Fruit fly (Drosophila melanogaster): ENCODE data around the gene CG15387.

The CG15387 gene

DNA sequence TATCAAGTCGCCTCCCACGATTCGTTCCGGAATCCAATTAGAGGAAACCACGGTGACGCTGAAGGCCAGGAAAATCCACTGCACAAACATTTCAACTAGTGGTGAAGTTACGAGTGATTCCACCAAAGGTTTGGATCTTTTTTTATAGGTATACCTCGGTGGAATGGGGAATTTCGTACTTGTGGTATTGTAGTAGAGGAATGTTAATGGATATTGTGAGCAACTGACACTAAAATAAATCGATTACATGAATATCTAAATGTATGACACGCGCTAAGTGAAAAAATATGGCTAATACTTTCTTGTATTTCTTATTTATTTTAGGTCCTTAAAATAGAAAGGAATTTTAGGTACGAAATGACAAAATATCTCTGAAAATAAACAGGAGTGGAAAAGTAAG is 26.1 kb upstream of the CG15387 start, which contains the start of gene CG17239:
CG17239 (minus strand) TSS at position 101 of the 400 bp plus-strand sequence.
- TF ChIP-seq tj (GFP tag; optimal IDR thresholded peaks at IDR 0.05), result no peak
- no peak for TF ChIP-seq cnc (optimal IDR thresholded peaks at IDR 0.05)
- TF ChIP-seq Crg-1 (GFP tag; optimal IDR thresholded peaks at IDR 0.05), result no peak
- TF ChIP-seq kay (GFP tag; ENCODE audit: borderline replicate concordance), result no peak
- no peak for TF ChIP-seq CG5204 (GFP tag; optimal IDR thresholded peaks at IDR 0.05)
- TF ChIP-seq pad (GFP tag; optimal IDR thresholded peaks at IDR 0.05), result no peak
- no peak for TF ChIP-seq ovo (GFP tag; optimal IDR thresholded peaks at IDR 0.05)
- no peak for TF ChIP-seq CG7101 (tag; optimal IDR thresholded peaks at IDR 0.05)
- TF ChIP-seq toe (GFP tag; optimal IDR thresholded peaks at IDR 0.05), result no peak
- no peak for TF ChIP-seq CG7045 (GFP tag; optimal IDR thresholded peaks at IDR 0.05)
- TF ChIP-seq CG1620 (GFP tag; optimal IDR thresholded peaks at IDR 0.05), result no peak
- TF ChIP-seq bab1 (GFP tag; optimal IDR thresholded peaks at IDR 0.05), result no peak
- TF ChIP-seq cic (GFP tag; optimal IDR thresholded peaks at IDR 0.05), result no peak
- no peak for TF ChIP-seq CG12768 (GFP tag; optimal IDR thresholded peaks at IDR 0.05)
- TF ChIP-seq CG11617 (GFP tag; optimal IDR thresholded peaks at IDR 0.05), result no peak

DNA sequence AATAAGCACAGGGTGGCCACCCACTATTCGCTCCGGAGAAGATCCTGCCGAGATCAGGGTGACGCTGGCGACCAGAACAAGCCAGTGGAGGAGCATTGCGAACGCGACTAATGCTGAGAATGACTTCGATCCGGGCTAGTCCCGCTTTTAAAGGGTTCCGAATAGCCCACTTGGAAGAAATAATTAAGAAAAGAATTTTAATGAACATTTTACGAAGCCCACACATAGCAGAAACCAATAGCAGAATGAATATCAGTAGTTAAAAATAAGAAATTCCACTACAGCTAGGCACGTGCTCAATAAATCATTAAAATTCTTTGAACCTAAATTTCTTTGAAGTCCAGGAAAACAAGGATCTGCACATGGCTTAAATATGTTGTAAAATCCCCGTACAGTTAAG is 25.1 kb upstream of the CG15387 start, which contains the start of gene Ser12:
Ser12 (minus strand) TSS at position 101 of the 400 bp plus-strand sequence.
- TF ChIP-seq Mnt (GFP tag; optimal IDR thresholded peaks at IDR 0.05) (no peak), CG7101 (tag; optimal IDR thresholded peaks at IDR 0.05) (no peak), CG33017 (tag; optimal IDR thresholded peaks at IDR 0.05) (no peak), CG1620 (GFP tag; optimal IDR thresholded peaks at IDR 0.05) (no peak), tj (GFP tag; optimal IDR thresholded peaks at IDR 0.05) (no peak), toe (GFP tag; optimal IDR thresholded peaks at IDR 0.05) (no peak), bab1 (GFP tag; optimal IDR thresholded peaks at IDR 0.05) (no peak)

DNA sequence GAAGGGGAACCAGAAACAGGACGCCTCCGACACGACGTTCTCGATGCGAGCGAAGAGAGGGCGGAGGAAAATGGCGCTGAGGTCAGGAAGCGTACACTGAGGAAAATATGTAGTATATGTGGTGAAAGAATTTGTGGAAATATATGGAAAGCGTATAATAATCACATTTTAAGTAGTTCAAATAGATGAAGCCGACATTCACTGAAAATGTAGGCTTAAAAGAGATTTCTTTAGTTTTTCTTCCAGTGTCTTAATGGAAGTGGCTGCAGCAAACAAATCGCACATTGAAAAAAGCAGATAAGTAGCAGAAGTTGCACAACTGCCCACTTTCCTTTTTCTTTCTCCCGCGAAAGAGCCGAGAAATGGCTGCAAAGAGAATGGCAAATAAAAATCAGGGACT is 23.5 kb upstream of the CG15387 start:
- TF ChIP-seq CG11617 (GFP tag; optimal IDR thresholded peaks at IDR 0.05), result no peak
- no peak for TF ChIP-seq tj (GFP tag; optimal IDR thresholded peaks at IDR 0.05)
- no peak for TF ChIP-seq CG12768 (GFP tag; optimal IDR thresholded peaks at IDR 0.05)
- TF ChIP-seq CG7045 (GFP tag; optimal IDR thresholded peaks at IDR 0.05), result no peak
- no peak for TF ChIP-seq CG5204 (GFP tag; optimal IDR thresholded peaks at IDR 0.05)
- TF ChIP-seq pad (GFP tag; optimal IDR thresholded peaks at IDR 0.05), result no peak
- TF ChIP-seq CG14711 (tag; optimal IDR thresholded peaks at IDR 0.05), result no peak
- TF ChIP-seq bab1 (GFP tag; optimal IDR thresholded peaks at IDR 0.05), result no peak
- TF ChIP-seq Mnt (GFP tag; optimal IDR thresholded peaks at IDR 0.05), result no peak
- TF ChIP-seq CG33017 (tag; optimal IDR thresholded peaks at IDR 0.05), result no peak
- TF ChIP-seq Clk (GFP tag; optimal IDR thresholded peaks at IDR 0.05), result no peak
- TF ChIP-seq kay (GFP tag; ENCODE audit: borderline replicate concordance), result no peak
- no peak for TF ChIP-seq cic (GFP tag; optimal IDR thresholded peaks at IDR 0.05)
- TF ChIP-seq Hr96 (GFP tag; optimal IDR thresholded peaks at IDR 0.05), result no peak
- TF ChIP-seq CG1620 (GFP tag; optimal IDR thresholded peaks at IDR 0.05), result no peak
- no peak for TF ChIP-seq toe (GFP tag; optimal IDR thresholded peaks at IDR 0.05)

DNA sequence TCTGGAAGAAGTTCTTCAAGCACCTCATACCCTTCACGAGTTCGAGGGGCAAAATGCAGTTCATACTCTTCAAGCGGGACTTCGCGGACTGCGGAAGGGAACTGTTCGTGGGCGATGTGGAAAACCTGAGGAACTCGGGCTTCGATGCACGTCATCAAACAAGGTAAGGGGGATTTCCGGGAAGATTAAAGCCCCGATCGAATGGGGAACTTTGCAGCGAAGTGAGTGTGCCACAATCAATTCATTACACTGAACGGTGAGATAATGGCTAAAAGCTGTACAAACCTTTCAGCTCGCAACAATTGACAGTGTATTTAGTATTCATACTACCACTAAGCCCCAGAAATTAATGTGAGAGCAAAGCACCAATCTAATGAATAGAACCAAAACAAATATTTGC is 16.7 kb upstream of the CG15387 start:
- TF ChIP-seq ovo (GFP tag; optimal IDR thresholded peaks at IDR 0.05), result no peak
- no peak for TF ChIP-seq bab1 (GFP tag; optimal IDR thresholded peaks at IDR 0.05)
- TF ChIP-seq tj (GFP tag; optimal IDR thresholded peaks at IDR 0.05), result no peak
- no peak for TF ChIP-seq CG7045 (GFP tag; optimal IDR thresholded peaks at IDR 0.05)
- TF ChIP-seq Crg-1 (GFP tag; optimal IDR thresholded peaks at IDR 0.05), result no peak
- no peak for TF ChIP-seq CG12768 (GFP tag; optimal IDR thresholded peaks at IDR 0.05)
- TF ChIP-seq CG7101 (tag; optimal IDR thresholded peaks at IDR 0.05), result no peak
- no peak for TF ChIP-seq Mnt (GFP tag; optimal IDR thresholded peaks at IDR 0.05)
- no peak for TF ChIP-seq CG11617 (GFP tag; optimal IDR thresholded peaks at IDR 0.05)
- TF ChIP-seq cnc (optimal IDR thresholded peaks at IDR 0.05), result no peak
- no peak for TF ChIP-seq Hr96 (GFP tag; optimal IDR thresholded peaks at IDR 0.05)
- TF ChIP-seq kay (GFP tag; ENCODE audit: borderline replicate concordance), result no peak
- TF ChIP-seq CG33017 (tag; optimal IDR thresholded peaks at IDR 0.05), result no peak

DNA sequence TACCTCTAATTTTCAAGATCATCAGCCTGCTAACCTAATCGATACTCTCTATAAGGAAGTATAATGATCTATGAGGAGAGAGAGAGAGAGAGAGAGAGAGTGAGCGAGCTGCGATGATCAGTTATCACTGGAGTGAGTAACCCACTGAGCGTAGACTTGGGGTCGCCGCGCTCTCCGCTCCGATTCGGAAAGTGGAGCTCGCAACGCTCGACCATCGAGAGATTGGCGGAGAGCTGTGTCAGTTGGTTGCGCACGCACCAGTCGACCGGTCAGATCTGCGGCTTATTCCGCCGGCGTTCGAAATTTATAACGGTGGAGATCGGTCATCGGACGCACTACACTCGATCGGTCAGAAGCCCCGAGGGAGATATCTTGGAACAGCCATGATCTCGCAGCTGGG is 16.0 kb upstream of the CG15387 start, which contains the start of gene CG4267:
CG4267 (plus strand) TSS at position 240 of the 400 bp plus-strand sequence.
- TF ChIP-seq ovo (GFP tag; optimal IDR thresholded peaks at IDR 0.05) (peak; percentile 27), CG7045 (GFP tag; optimal IDR thresholded peaks at IDR 0.05) (no peak)

DNA sequence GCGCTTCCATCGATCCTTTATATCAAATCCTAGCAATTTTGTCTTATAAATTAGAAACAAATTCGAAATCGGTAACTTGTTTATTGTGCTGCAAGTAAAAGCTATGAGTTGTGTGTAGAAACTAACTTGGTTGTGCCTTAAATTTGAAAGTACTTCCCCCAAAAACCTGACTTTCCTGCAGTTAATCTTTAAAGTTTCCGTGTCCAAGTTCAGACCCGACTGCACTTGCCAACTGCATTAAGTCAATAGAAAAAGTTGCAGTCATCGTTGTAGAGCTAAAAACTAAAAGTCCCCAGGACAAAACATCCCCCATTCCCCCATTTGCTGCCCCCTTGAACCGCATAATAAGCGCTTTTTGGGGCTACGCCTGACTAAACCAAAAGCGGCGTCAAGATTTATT is 14.4 kb upstream of the CG15387 start, which contains the start of gene Tengl1:
Tengl1 (minus strand) TSS at position 101 of the 400 bp plus-strand sequence.
- no peak for TF ChIP-seq toe (GFP tag; optimal IDR thresholded peaks at IDR 0.05)
- TF ChIP-seq Crg-1 (GFP tag; optimal IDR thresholded peaks at IDR 0.05), result no peak
- no peak for TF ChIP-seq Mnt (GFP tag; optimal IDR thresholded peaks at IDR 0.05)
- no peak for TF ChIP-seq CG7045 (GFP tag; optimal IDR thresholded peaks at IDR 0.05)
- TF ChIP-seq CG14711 (tag; optimal IDR thresholded peaks at IDR 0.05), result no peak
- TF ChIP-seq cic (GFP tag; optimal IDR thresholded peaks at IDR 0.05), result no peak
- TF ChIP-seq CG5204 (GFP tag; optimal IDR thresholded peaks at IDR 0.05), result no peak

DNA sequence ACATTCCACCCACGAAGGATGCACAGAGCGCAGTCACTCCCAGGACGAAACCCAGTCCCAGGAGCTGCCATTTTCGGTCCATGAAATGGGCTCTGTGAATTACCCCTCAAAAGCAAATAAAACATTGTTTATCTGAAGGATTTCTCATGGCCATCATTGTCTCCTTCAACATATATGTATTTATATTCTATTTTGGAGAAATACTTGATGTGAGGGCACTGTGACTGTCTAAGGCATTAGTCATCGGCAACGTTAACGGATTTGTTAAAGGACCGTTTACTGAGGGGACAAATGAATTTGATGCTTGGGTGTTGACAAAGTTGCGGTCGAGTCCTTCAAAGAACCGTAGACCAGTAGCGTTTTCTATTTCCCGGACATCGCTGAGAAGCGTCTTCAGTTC is 13.2 kb upstream of the CG15387 start, which contains the start of gene Tengl2:
Tengl2 (minus strand) TSS at position 101 of the 400 bp plus-strand sequence.
- TF ChIP-seq CG7101 (tag; optimal IDR thresholded peaks at IDR 0.05) (no peak), bab1 (GFP tag; optimal IDR thresholded peaks at IDR 0.05) (no peak), CG12768 (GFP tag; optimal IDR thresholded peaks at IDR 0.05) (no peak), ovo (GFP tag; optimal IDR thresholded peaks at IDR 0.05) (no peak), CG14711 (tag; optimal IDR thresholded peaks at IDR 0.05) (no peak), Crg-1 (GFP tag; optimal IDR thresholded peaks at IDR 0.05) (no peak), tj (GFP tag; optimal IDR thresholded peaks at IDR 0.05) (no peak), pad (GFP tag; optimal IDR thresholded peaks at IDR 0.05) (no peak), CG1620 (GFP tag; optimal IDR thresholded peaks at IDR 0.05) (no peak), CG7045 (GFP tag; optimal IDR thresholded peaks at IDR 0.05) (no peak), Hr96 (GFP tag; optimal IDR thresholded peaks at IDR 0.05) (no peak), Mnt (GFP tag; optimal IDR thresholded peaks at IDR 0.05) (no peak), cic (GFP tag; optimal IDR thresholded peaks at IDR 0.05) (no peak), Clk (GFP tag; optimal IDR thresholded peaks at IDR 0.05) (no peak)

Measured in whole organism, adult.